Worm (Caenorhabditis elegans): ENCODE data around the gene D1014.13.

- no peak for TF ChIP-seq lag-1 (GFP tag; IDR thresholded peaks at IDR 0.05)
- TF ChIP-seq cebp-1 (GFP tag; IDR thresholded peaks at IDR 0.05), result no peak
- no peak for TF ChIP-seq cebp-1 (tag; optimal IDR thresholded peaks at IDR 0.05)
Observed at ce11 chrV:8188421-8188820, 43.0 kb downstream of the D1014.13 start, which contains the start of gene F20D6.15.
